Worm (Caenorhabditis elegans) whole organism, young adult: Measurements from ENCODE around the gene hrg-7.

Source experiments
- F22D6.2 ChIP-seq: sonication (generic microtip); optimal IDR thresholded peaks from 2 replicates; lab custom pipeline; 2016; ENCODE audit warnings: mild to moderate bottlenecking, missing genetic modification characterization, missing compliant biosample characterization
- T07F8.4 ChIP-seq: sonication (generic microtip); optimal IDR thresholded peaks from 2 replicates; lab custom pipeline; 2016; ENCODE audit warnings: mild to moderate bottlenecking, missing genetic modification characterization, moderate library complexity, missing compliant biosample characterization
- dpl-1 ChIP-seq: fragments of 150-350 bp; optimal IDR thresholded peaks from 2 replicates; lab custom pipeline; 2014; ENCODE audit warnings: missing biosample characterization, missing genetic modification reagents, missing genetic modification characterization
- nhr-179 ChIP-seq: sonication (generic microtip); optimal IDR thresholded peaks from 2 replicates; lab custom pipeline; 2016; ENCODE audit warnings: mild to moderate bottlenecking, missing genetic modification characterization, missing compliant biosample characterization
- snpc-1.3 ChIP-seq: sonication (generic microtip); optimal IDR thresholded peaks from 2 replicates; lab custom pipeline; 2017; ENCODE audit warnings: missing genetic modification characterization, mild to moderate bottlenecking, missing compliant biosample characterization, antibody characterized with exemption, moderate library complexity, missing genotype, missing genetic modification reagents; ENCODE audit not compliant: insufficient read depth

- TF ChIP-seq T07F8.4 (tag; lab: Kevin White, UChicago) (no peak), F22D6.2 (tag; lab: Kevin White, UChicago) (no peak), dpl-1 (GFP tag; lab: Kevin White, UChicago) (no peak), snpc-1.3 (tag; lab: Kevin White, UChicago) (no peak), nhr-179 (tag; lab: Kevin White, UChicago) (no peak)
Measured at ce11 chrV:12695155-12695554, 46.7 kb upstream of the hrg-7 start, which contains the start of gene parn-1.
